Fruit fly (Drosophila melanogaster) whole organism, wandering third instar larva: ENCODE measurements around the gene ATPsynG.

Experiments
- CG32264 ChIP-seq: fragments of 200-800 bp; sonication (Bioruptor generic); optimal IDR thresholded peaks from 2 replicates; lab custom pipeline; 2016; ENCODE audit warnings: missing biosample characterization, missing genetic modification characterization
- Dif ChIP-seq: fragments of 200-275, 200-300 bp; sonication (Bioruptor generic); optimal IDR thresholded peaks from 2 replicates; lab custom pipeline; 2018; ENCODE audit warnings: missing biosample characterization, missing genetic modification characterization; ENCODE audit not compliant: partially characterized antibody
- HLH106 ChIP-seq: fragments of 200-800 bp; optimal IDR thresholded peaks from 3 replicates; lab custom pipeline; 2019; ENCODE audit warnings: missing biosample characterization, mild to moderate bottlenecking, missing genetic modification characterization, moderate library complexity
- Hnf4 ChIP-seq: fragments of 200-800 bp; sonication (Bioruptor generic); optimal IDR thresholded peaks from 2 replicates; lab custom pipeline; 2016; ENCODE audit warnings: missing biosample characterization, mild to moderate bottlenecking, missing genetic modification characterization
- Jra ChIP-seq: sonication (Bioruptor generic); optimal IDR thresholded peaks from 2 replicates; lab custom pipeline; 2016; ENCODE audit warnings: missing biosample characterization, missing genetic modification characterization
- Mio ChIP-seq: sonication (Bioruptor generic); optimal IDR thresholded peaks from 2 replicates; lab custom pipeline; 2016; ENCODE audit warnings: missing biosample characterization, missing genetic modification characterization
- OdsH ChIP-seq: fragments of 200-800 bp; sonication (Bioruptor generic); optimal IDR thresholded peaks from 2 replicates; lab custom pipeline; 2016; ENCODE audit warnings: missing biosample characterization, mild to moderate bottlenecking, missing genetic modification characterization
- Rel ChIP-seq, 2 experiments: fragments of 200-800 bp; sonication (Bioruptor generic) in 1 of 2; optimal IDR thresholded peaks; 2 replicates in 1 of 2; 3 replicates in 1 of 2; lab custom pipeline; 2016 to 2019; ENCODE audit warnings: mild to moderate bottlenecking in 2 of 2, missing biosample characterization in 2 of 2, missing genetic modification characterization in 2 of 2, moderate library complexity in 1 of 2
- brk ChIP-seq: fragments of 200-800 bp; sonication (Bioruptor generic); optimal IDR thresholded peaks from 2 replicates; lab custom pipeline; 2016; ENCODE audit warnings: missing biosample characterization, mild to moderate bottlenecking, missing genetic modification characterization
- dl ChIP-seq, 2 experiments: fragments of 175-275, 200-275 bp in 1 of 2; fragments of 200-275 bp in 1 of 2; sonication (Bioruptor generic); optimal IDR thresholded peaks; lab custom pipeline; 2018; ENCODE audit warnings: mild to moderate bottlenecking in 2 of 2, missing biosample characterization in 2 of 2, missing genetic modification characterization in 2 of 2, moderate library complexity in 2 of 2; ENCODE audit not compliant: partially characterized antibody in 2 of 2, insufficient read depth in 1 of 2
- dmrt93B ChIP-seq: fragments of 200-800 bp; sonication (Bioruptor generic); optimal IDR thresholded peaks from 2 replicates; lab custom pipeline; 2018; ENCODE audit warnings: missing biosample characterization, mild to moderate bottlenecking, missing genetic modification characterization
- fru ChIP-seq: fragments of 200-800 bp; sonication (Bioruptor generic); optimal IDR thresholded peaks from 3 replicates; lab custom pipeline; 2016; ENCODE audit warnings: missing biosample characterization, mild to moderate bottlenecking, missing genetic modification characterization
- jim ChIP-seq: fragments of 175-275, 200-325 bp; sonication (Bioruptor generic); optimal IDR thresholded peaks from 2 replicates; lab custom pipeline; 2016; ENCODE audit warnings: missing biosample characterization, mild to moderate bottlenecking, missing genetic modification characterization
- lola ChIP-seq: fragments of >200 bp; optimal IDR thresholded peaks from 2 replicates; lab custom pipeline; 2017; ENCODE audit warnings: missing biosample characterization, missing genetic modification characterization
- psq ChIP-seq: fragments of 200-800 bp; sonication (Bioruptor generic); optimal IDR thresholded peaks from 3 replicates; lab custom pipeline; 2017; ENCODE audit warnings: missing biosample characterization, mild to moderate bottlenecking, missing genetic modification characterization, moderate library complexity
- sage ChIP-seq: fragments of 200-800 bp; sonication (Bioruptor generic); optimal IDR thresholded peaks from 2 replicates; lab custom pipeline; 2016; ENCODE audit warnings: missing biosample characterization, mild to moderate bottlenecking, missing genetic modification characterization
- tai ChIP-seq: sonication (Bioruptor generic); optimal IDR thresholded peaks from 2 replicates; lab custom pipeline; 2016; ENCODE audit warnings: missing biosample characterization, missing genetic modification characterization
- usp ChIP-seq: fragments of >200 bp; optimal IDR thresholded peaks from 2 replicates; lab custom pipeline; 2017; ENCODE audit warnings: missing biosample characterization, missing genetic modification characterization

Gene ATPsynG

dm6 chr2L:10936362-10936761 is 39.8 kb downstream of the ATPsynG start, which contains the start of gene CG14072:
TSS of gene CG14072 (plus strand) at chr2L:10936662.
- TF ChIP-seq brk (GFP tag; lab: Kevin White, UChicago): no peak
- no peak for TF ChIP-seq Jra (GFP tag; lab: Kevin White, UChicago)
- TF ChIP-seq HLH106 (tag; lab: Kevin White, UChicago): no peak
- no peak for TF ChIP-seq Hnf4 (GFP tag; lab: Kevin White, UChicago)
- no peak for TF ChIP-seq fru (GFP tag; lab: Kevin White, UChicago)
- no peak for TF ChIP-seq jim (GFP tag; lab: Kevin White, UChicago)
- TF ChIP-seq lola (GFP tag; lab: Kevin White, UChicago): no peak
- no peak for TF ChIP-seq dl (GFP tag; optimal IDR thresholded peaks at IDR 0.05; lab: Kevin White, UChicago; ENCODE audit: insufficient read depth in 1 of 2, partially characterized antibody in 2 of 2)
- TF ChIP-seq Dif: no peak
- no peak for TF ChIP-seq Rel (GFP tag; optimal IDR thresholded peaks at IDR 0.05; lab: Kevin White, UChicago)
- TF ChIP-seq Rel (tag; optimal IDR thresholded peaks at IDR 0.05; lab: Kevin White, UChicago): no peak
- TF ChIP-seq sage (GFP tag; lab: Kevin White, UChicago): no peak
- TF ChIP-seq usp (GFP tag; lab: Kevin White, UChicago): no peak
- TF ChIP-seq dmrt93B: no peak
- no peak for TF ChIP-seq psq (GFP tag; lab: Kevin White, UChicago)
- TF ChIP-seq Mio (GFP tag; lab: Kevin White, UChicago): no peak
- TF ChIP-seq CG32264 (GFP tag; lab: Kevin White, UChicago): no peak
- TF ChIP-seq OdsH (GFP tag; lab: Kevin White, UChicago): no peak
- TF ChIP-seq tai (GFP tag; lab: Kevin White, UChicago): no peak
- TF ChIP-seq, all 38 proteins: peak for 0
